Worm (Caenorhabditis elegans): Measurements from ENCODE around the gene irld-1.

irld-1 gene

ce11 chrV:4356047-4356612 is 19.6 kb downstream of the irld-1 start:
- TF ChIP-seq pqm-1 (tag; optimal IDR thresholded peaks at IDR 0.05) (no peak), nhr-25 (tag; optimal IDR thresholded peaks at IDR 0.05) (no peak), nhr-28 (tag; optimal IDR thresholded peaks at IDR 0.05) (no peak), nhr-11 (tag; optimal IDR thresholded peaks at IDR 0.05) (no peak), daf-12 (tag; optimal IDR thresholded peaks at IDR 0.05) (no peak), unc-39 (tag; optimal IDR thresholded peaks at IDR 0.05) (no peak), elt-3 (tag; optimal IDR thresholded peaks at IDR 0.05) (no peak), nhr-76 (tag; optimal IDR thresholded peaks at IDR 0.05) (no peak), ama-1 (optimal IDR thresholded peaks at IDR 0.05) (no peak)

ce11 chrV:4357369-4357768 is 20.8 kb downstream of the irld-1 start:
- TF ChIP-seq snpc-4 (tag; optimal IDR thresholded peaks at IDR 0.05) (no peak), unc-39 (tag; optimal IDR thresholded peaks at IDR 0.05) (no peak), nhr-67 (tag; optimal IDR thresholded peaks at IDR 0.05) (no peak), nhr-23 (tag; optimal IDR thresholded peaks at IDR 0.05) (no peak), elt-1 (tag; optimal IDR thresholded peaks at IDR 0.05) (no peak)

DNA sequence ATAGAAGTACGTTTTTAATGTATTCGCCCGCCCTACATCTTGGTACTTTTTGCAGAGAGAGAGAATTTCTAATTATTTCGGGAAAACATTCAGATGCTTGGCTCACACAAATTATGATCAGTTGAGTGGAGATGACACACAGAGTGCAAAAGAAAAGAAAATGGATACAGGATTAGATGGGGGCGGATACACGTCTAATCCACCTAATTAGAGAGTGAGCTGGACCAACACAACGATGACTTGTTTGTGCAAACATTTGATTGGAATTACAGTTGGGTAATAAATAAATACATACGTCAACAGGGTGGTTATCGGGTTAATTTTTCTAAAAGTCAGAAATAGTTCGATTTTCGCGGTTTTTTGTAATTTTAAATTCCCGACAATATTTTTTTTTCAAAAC is 22.6 kb downstream of the irld-1 start:
- TF ChIP-seq lsy-12 (tag; optimal IDR thresholded peaks at IDR 0.05), result no peak
- no peak for TF ChIP-seq ztf-4 (tag; optimal IDR thresholded peaks at IDR 0.05)
- TF ChIP-seq daf-12 (tag; optimal IDR thresholded peaks at IDR 0.05), result no peak

ce11 chrV:4360018-4360417 is 23.5 kb downstream of the irld-1 start:
- TF ChIP-seq egl-27 (tag; optimal IDR thresholded peaks at IDR 0.05), result no peak
- no peak for TF ChIP-seq nfya-1 (tag; optimal IDR thresholded peaks at IDR 0.05; ENCODE audit: insufficient read depth)
- TF ChIP-seq nhr-77 (tag; optimal IDR thresholded peaks at IDR 0.05), result no peak
- TF ChIP-seq nhr-67 (tag; optimal IDR thresholded peaks at IDR 0.05), result no peak
- TF ChIP-seq sea-2 (GFP tag; optimal IDR thresholded peaks at IDR 0.05), result no peak
- no peak for TF ChIP-seq elt-2 (tag; optimal IDR thresholded peaks at IDR 0.05)
- TF ChIP-seq mml-1 (tag; optimal IDR thresholded peaks at IDR 0.05), result no peak
- no peak for TF ChIP-seq lsy-12 (tag; optimal IDR thresholded peaks at IDR 0.05)
- no peak for TF ChIP-seq ztf-4 (tag; optimal IDR thresholded peaks at IDR 0.05)
- no peak for TF ChIP-seq elt-1 (tag; optimal IDR thresholded peaks at IDR 0.05)
- TF ChIP-seq nhr-11 (tag; optimal IDR thresholded peaks at IDR 0.05), result no peak
- TF ChIP-seq snpc-4 (tag; optimal IDR thresholded peaks at IDR 0.05), result no peak
- no peak for TF ChIP-seq pha-4 (tag; optimal IDR thresholded peaks at IDR 0.05)
- TF ChIP-seq nhr-28 (tag; optimal IDR thresholded peaks at IDR 0.05), result no peak

DNA sequence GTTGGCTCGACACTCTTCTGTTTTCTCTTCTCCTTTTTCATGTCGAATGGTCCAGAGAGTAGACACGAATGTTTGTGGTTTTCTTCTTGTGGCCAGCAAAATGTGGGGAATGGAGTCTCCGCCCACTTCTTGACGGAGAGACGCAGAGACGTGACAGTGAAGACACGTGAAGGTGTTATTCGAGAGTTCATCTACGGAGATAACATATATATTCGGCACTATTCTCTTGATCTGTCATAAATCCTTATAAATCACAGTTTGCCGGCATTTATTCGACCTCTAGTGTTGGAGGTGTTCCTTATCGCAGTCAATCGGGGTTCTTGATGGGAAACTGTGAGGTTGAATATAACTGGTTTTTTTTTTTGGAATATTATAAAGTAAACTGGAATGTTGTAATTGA is 24.9 kb downstream of the irld-1 start, which contains the start of gene F32D1.3:
Gene F32D1.3, minus strand, starts transcription at position 65 of the 400 bp plus-strand sequence.
- TF ChIP-seq tbx-2 (tag; optimal IDR thresholded peaks at IDR 0.05) (no peak), hmg-11 (tag; optimal IDR thresholded peaks at IDR 0.05) (no peak), nhr-25 (tag; optimal IDR thresholded peaks at IDR 0.05) (peak; percentile 34), elt-1 (tag; optimal IDR thresholded peaks at IDR 0.05) (peak; percentile 80), nhr-23 (tag; optimal IDR thresholded peaks at IDR 0.05) (peak; percentile 44)

DNA sequence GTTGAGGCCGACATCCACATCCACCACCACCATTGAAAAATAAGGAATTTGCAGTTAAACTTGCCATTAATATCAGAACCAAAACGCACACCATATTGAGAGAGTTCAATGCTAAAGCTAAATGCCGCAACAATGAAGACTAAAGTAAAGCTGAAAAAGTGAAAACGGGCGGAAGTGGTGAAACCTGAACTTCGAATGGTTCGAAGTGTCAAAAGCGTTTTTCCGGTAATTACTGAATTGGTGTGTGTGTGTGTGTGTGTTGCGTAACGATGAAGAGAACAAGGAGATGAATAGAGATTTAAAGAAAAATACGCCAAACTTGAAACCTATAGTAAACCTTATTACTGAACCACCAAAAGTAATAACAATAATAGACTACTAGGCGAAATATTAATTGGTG is 28.0 kb downstream of the irld-1 start, which contains the start of gene grl-13:
Gene grl-13, minus strand, starts transcription at position 101 of the 400 bp plus-strand sequence.
- TF ChIP-seq nhr-23 (tag; optimal IDR thresholded peaks at IDR 0.05) (no peak), jun-1 (tag; optimal IDR thresholded peaks at IDR 0.05) (no peak), R02D3.7 (tag; optimal IDR thresholded peaks at IDR 0.05) (no peak), ceh-9 (tag; optimal IDR thresholded peaks at IDR 0.05) (no peak), skn-1 (tag; optimal IDR thresholded peaks at IDR 0.05) (no peak), elt-2 (tag; optimal IDR thresholded peaks at IDR 0.05) (no peak), lin-39 (tag; optimal IDR thresholded peaks at IDR 0.05) (no peak), fkh-10 (GFP tag; optimal IDR thresholded peaks at IDR 0.05) (no peak), pha-4 (tag; optimal IDR thresholded peaks at IDR 0.05) (no peak), lsy-12 (tag; optimal IDR thresholded peaks at IDR 0.05) (no peak), nhr-237 (tag; optimal IDR thresholded peaks at IDR 0.05) (no peak), egl-5 (tag; optimal IDR thresholded peaks at IDR 0.05) (no peak), unc-39 (tag; optimal IDR thresholded peaks at IDR 0.05) (no peak), nhr-11 (tag; optimal IDR thresholded peaks at IDR 0.05) (no peak), daf-12 (tag; optimal IDR thresholded peaks at IDR 0.05) (no peak)

Data from whole organism, L3 larva.